Fruit fly (Drosophila melanogaster): ENCODE data around the gene btn.

Gene btn

DNA sequence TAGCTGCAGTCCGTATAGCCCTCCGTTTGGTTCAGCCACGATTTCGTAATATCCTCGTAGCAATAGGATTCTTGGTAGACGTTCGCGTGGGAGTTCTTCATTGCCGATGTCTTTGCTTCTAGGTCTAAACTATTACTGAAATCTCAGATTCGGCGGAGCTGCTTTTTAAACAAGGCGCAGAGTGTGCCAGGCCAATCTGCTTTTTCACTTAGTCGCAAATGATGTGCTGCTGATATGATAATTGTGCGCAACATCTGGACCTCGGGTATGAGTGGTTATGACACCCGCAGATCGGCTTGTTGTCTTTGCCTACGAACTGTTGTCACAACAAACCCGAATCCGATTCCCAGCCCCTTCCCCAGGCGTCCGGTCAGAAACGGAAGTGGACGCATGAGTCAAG is at the start of gene btn:
Gene btn, minus strand, starts transcription at position 101 of the 400 bp plus-strand sequence.
- TF ChIP-seq CG8478 (optimal IDR thresholded peaks at IDR 0.05) (no peak), CTCF (optimal IDR thresholded peaks at IDR 0.05) (no peak)

- TF ChIP-seq CTCF (optimal IDR thresholded peaks at IDR 0.05) (no peak), CG8478 (optimal IDR thresholded peaks at IDR 0.05) (no peak)
These were observed 49.5 kb upstream of the btn start for dm6 chr3R:22635684-22636566.

dm6 chr3R:22634549-22635410 is 48.4 kb upstream of the btn start:
- TF ChIP-seq CTCF (optimal IDR thresholded peaks at IDR 0.05), result no peak
- no peak for TF ChIP-seq CG8478 (optimal IDR thresholded peaks at IDR 0.05)

DNA sequence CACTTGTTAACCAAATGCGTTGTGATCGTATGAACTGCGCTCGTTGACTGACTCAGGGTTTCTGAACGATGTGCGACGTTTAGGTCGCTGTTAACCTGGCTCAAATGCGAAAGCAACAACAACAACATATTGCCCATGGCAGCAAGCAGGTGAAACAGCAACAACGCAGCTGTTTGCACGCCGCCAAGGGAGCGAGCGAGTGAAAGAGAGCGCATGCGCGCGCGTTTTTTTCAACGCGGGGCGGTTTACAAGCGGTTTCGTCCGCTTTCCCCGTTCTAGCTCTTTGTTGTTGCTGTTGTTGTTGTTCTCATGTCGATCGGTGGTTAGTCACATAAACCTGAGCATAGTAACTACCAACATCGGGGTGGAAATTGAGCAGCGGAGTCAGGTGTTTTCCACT is 46.6 kb upstream of the btn start:
- TF ChIP-seq CG8478 (optimal IDR thresholded peaks at IDR 0.05) (no peak), CTCF (optimal IDR thresholded peaks at IDR 0.05) (no peak)

DNA sequence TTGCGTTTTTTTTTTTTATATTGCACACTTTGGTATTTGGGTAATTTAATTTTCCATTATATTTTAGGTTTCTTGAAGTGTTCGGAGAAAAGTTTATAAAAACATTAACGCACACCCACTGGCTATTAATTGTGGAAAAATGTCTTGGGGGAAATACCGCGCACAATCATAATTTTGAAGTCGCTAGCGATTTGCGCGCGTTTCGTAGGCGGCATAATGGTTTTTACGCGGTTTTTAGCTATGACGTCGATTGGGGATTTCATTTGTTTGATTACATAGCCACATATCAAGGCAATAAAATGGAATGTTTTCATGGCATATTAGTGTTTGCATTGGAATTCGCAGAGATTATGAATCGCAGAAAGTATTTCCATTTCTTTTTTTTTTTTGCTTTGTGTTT is 45.8 kb upstream of the btn start:
- no peak for TF ChIP-seq CTCF (optimal IDR thresholded peaks at IDR 0.05)
- no peak for TF ChIP-seq CG8478 (optimal IDR thresholded peaks at IDR 0.05)

- no peak for TF ChIP-seq CTCF (optimal IDR thresholded peaks at IDR 0.05)
- TF ChIP-seq CG8478 (optimal IDR thresholded peaks at IDR 0.05), result no peak
These were observed 44.7 kb upstream of the btn start for dm6 chr3R:22631156-22631555.

DNA sequence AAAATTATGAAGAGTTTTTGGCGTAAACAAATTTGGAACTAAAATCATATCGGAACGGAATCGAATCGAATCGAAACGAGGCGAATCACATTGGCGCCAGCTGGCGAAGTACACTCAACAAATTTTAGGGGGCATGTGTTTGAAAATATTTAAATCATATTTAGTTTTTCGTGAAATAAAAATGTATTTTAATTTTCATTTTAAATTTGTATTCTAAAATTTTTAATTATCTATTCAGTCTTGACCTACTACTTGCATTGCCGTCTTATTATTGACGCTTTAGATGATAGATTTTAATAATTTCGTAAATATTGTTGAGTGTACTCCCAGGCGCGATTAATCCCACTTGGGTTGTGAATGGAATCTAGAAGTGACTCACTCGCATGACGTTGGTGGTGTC is 42.7 kb upstream of the btn start:
- TF ChIP-seq CG8478 (optimal IDR thresholded peaks at IDR 0.05) (no peak), CTCF (optimal IDR thresholded peaks at IDR 0.05) (no peak)

DNA sequence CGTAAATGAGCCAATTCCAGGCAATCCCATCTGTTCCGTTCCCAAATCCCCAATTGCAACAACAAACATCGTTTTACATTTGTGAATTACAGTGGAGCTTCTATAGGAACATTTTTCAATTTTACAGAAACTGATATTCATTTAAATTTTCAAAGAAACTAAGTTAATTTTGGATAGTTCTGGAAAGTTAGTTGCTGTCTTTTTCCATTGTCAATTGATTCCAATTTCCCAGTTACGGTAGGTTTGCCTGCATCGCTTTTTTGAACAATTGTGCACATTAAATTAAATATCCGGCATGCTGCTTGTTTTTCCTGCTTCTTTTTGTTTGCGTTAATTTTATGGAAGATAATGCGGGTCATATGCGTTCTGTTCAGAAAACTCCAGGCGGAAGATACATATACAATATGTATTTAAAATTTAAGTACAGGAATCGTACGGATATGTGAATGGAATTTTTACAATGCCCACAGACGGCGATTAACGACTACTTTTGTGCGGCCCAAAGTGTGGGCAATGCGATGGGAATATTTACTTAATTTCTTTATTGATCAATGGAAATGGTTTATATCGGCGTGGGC is 41.6 kb upstream of the btn start:
- TF ChIP-seq CTCF (optimal IDR thresholded peaks at IDR 0.05) (no peak), CG8478 (optimal IDR thresholded peaks at IDR 0.05) (no peak)

- no peak for TF ChIP-seq CG8478 (optimal IDR thresholded peaks at IDR 0.05)
- TF ChIP-seq CTCF (optimal IDR thresholded peaks at IDR 0.05), result no peak
These were observed 40.5 kb upstream of the btn start for dm6 chr3R:22626842-22627392.

dm6 chr3R:22626334-22626688 is 39.9 kb upstream of the btn start:
- TF ChIP-seq CG8478 (optimal IDR thresholded peaks at IDR 0.05) (no peak), CTCF (optimal IDR thresholded peaks at IDR 0.05) (no peak)

DNA sequence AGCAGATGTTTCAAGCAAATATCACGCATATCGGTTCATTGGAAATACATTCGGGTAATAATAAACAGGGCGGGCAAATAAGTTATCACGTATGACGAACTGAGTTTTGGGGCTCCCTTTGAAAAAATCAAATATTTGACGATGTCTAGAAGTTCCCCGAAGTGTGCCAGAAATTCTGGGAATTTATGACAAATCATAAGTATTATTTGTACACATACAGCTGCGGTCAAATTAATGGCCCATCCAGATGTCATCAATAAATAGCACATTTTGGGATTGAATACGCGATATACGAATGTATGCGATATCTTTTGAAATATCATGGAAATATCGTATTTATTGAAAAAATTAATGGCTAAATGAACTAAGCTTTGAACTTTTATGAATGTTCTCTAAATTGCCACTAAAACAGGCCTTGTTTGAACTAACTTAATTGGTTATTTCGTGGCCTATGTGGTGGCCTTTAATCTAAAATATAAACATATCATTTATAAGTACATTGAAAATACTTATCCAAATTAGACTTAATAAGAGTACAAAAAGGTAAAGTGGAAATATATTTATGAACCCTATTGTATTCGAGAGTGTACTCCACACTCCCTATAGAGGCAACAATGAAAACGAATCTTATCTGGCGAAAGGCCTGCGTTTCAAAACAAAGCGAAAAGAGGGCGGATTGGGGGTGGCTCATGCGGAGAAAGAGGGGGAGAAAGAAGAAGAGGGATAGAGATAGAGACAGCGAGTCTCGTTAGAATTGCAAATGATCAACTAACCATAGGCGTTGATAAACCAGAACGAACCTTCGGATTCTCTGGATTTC is 39.3 kb upstream of the btn start:
- no peak for TF ChIP-seq CTCF (optimal IDR thresholded peaks at IDR 0.05)
- no peak for TF ChIP-seq CG8478 (optimal IDR thresholded peaks at IDR 0.05)

- TF ChIP-seq CG8478 (optimal IDR thresholded peaks at IDR 0.05), result no peak
- TF ChIP-seq CTCF (optimal IDR thresholded peaks at IDR 0.05), result no peak
These were observed 38.3 kb upstream of the btn start for dm6 chr3R:22624737-22625136.

DNA sequence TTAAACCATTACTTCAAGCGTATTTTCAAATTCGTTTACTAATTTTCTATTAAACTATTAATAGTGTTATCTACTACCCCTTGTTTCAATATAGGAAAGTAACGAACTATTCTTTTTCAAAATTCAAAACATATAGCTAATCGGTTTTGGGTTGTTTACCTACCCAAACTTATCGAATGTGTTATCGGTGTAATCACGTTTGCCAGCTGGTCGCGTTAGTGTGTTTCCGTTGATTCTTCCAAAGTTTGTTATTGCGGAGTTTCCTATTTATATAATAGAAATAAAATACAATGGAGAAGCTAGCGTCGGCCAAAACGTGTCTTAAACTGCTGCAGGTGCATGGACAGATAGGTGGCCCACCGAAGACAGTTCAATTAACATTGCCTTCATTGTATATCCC is 31.9 kb upstream of the btn start, which contains the start of gene mRpL45:
Gene mRpL45, plus strand, starts transcription at position 213 of the 400 bp plus-strand sequence.
- TF ChIP-seq CG8478 (optimal IDR thresholded peaks at IDR 0.05) (no peak), CTCF (optimal IDR thresholded peaks at IDR 0.05) (no peak)

DNA sequence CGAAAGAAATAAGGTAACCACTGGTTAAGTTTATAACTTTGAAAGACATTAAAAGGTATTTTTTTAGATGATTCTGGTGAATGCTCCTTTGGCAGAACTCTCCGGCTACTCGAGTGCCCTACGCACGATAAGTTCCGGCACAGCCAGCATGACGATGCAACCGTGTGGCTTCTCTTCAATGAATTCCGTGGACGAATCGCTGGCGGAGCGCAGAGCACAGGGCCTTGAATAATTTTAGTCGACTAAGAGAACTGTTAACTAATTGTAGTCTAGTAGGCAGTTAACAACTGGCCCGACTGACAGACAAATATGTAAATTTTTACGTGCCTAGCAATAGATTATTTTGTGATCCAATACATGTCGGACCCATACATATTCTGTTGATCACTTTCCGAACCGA is 29.8 kb upstream of the btn start, which contains the start of gene CG31161:
Gene CG31161, plus strand, starts transcription at position 301 of the 400 bp plus-strand sequence.
- TF ChIP-seq CTCF (optimal IDR thresholded peaks at IDR 0.05) (no peak), CG8478 (optimal IDR thresholded peaks at IDR 0.05) (no peak)
